Fruit fly (Drosophila melanogaster) whole organism, wandering third instar larva: Measurements from ENCODE around the gene CG4465.

ENCODE experiments used
- CrebA ChIP-seq: fragments of 200-800 bp; sonication (Bioruptor generic); optimal IDR thresholded peaks from 2 replicates; lab custom pipeline; 2016; ENCODE audit warnings: missing biosample characterization, mild to moderate bottlenecking, missing genetic modification characterization, borderline replicate concordance
- Hnf4 ChIP-seq: fragments of 200-800 bp; sonication (Bioruptor generic); optimal IDR thresholded peaks from 2 replicates; lab custom pipeline; 2016; ENCODE audit warnings: missing biosample characterization, mild to moderate bottlenecking, missing genetic modification characterization
- Hr83 ChIP-seq: fragments of 200-300 bp; sonication (Bioruptor generic); optimal IDR thresholded peaks from 2 replicates; lab custom pipeline; 2016; ENCODE audit warnings: missing biosample characterization, mild to moderate bottlenecking, missing genetic modification characterization, moderate library complexity; ENCODE audit not compliant: poor library complexity, severe bottlenecking
- N ChIP-seq: fragments of >200 bp; optimal IDR thresholded peaks from 2 replicates; lab custom pipeline; 2018; ENCODE audit warnings: missing biosample characterization, missing external identifiers, missing genetic modification characterization
- dmrt93B ChIP-seq: fragments of 200-800 bp; sonication (Bioruptor generic); optimal IDR thresholded peaks from 2 replicates; lab custom pipeline; 2018; ENCODE audit warnings: missing biosample characterization, mild to moderate bottlenecking, missing genetic modification characterization
- pan ChIP-seq: fragments of >200 bp; optimal IDR thresholded peaks from 2 replicates; lab custom pipeline; 2017
- psq ChIP-seq: fragments of 200-800 bp; sonication (Bioruptor generic); optimal IDR thresholded peaks from 3 replicates; lab custom pipeline; 2017; ENCODE audit warnings: missing biosample characterization, mild to moderate bottlenecking, missing genetic modification characterization, moderate library complexity
- usp ChIP-seq: fragments of >200 bp; optimal IDR thresholded peaks from 2 replicates; lab custom pipeline; 2017; ENCODE audit warnings: missing biosample characterization, missing genetic modification characterization

dm6 chr3R:19879470-19880052 lies 38.1 kb downstream of the CG4465 start, which contains the start of gene Ask1:
- TF ChIP-seq CrebA (GFP tag; lab: Kevin White, UChicago) (no peak), Hr83 (GFP tag; lab: Kevin White, UChicago) (no peak), psq (GFP tag; lab: Kevin White, UChicago) (no peak), N (GFP tag; lab: Kevin White, UChicago) (no peak), usp (GFP tag; lab: Kevin White, UChicago) (no peak), pan (no peak), Hnf4 (GFP tag; lab: Kevin White, UChicago) (no peak), dmrt93B (GFP tag; lab: Kevin White, UChicago) (no peak)
